Worm (Caenorhabditis elegans): ENCODE data around the gene C14F11.4.

The C14F11.4 gene

ce11 chrX:6239927-6240639 lies 7.2 kb upstream of the C14F11.4 start (continued):
- TF ChIP-seq R02D3.7 (tag; optimal IDR thresholded peaks at IDR 0.05) = no peak
- TF ChIP-seq elt-3 (tag; optimal IDR thresholded peaks at IDR 0.05) = no peak
- TF ChIP-seq nhr-6 (tag; optimal IDR thresholded peaks at IDR 0.05) = no peak
- no peak for TF ChIP-seq nhr-12 (tag; optimal IDR thresholded peaks at IDR 0.05)
- no peak for TF ChIP-seq fos-1 (tag; optimal IDR thresholded peaks at IDR 0.05)
- TF ChIP-seq mdl-1 (tag; optimal IDR thresholded peaks at IDR 0.05) = no peak
- no peak for TF ChIP-seq ztf-4 (tag; optimal IDR thresholded peaks at IDR 0.05)
- no peak for TF ChIP-seq snpc-4 (tag; optimal IDR thresholded peaks at IDR 0.05)
- no peak for TF ChIP-seq egl-27 (tag; optimal IDR thresholded peaks at IDR 0.05)
- no peak for TF ChIP-seq crh-2 (tag; optimal IDR thresholded peaks at IDR 0.05)
- no peak for TF ChIP-seq nhr-21 (tag; optimal IDR thresholded peaks at IDR 0.05)
- no peak for TF ChIP-seq nhr-11 (tag; optimal IDR thresholded peaks at IDR 0.05)
- peak; percentile 1 for TF ChIP-seq sem-4 (tag; optimal IDR thresholded peaks at IDR 0.05)

ce11 chrX:6238973-6239372 lies 6.1 kb upstream of the C14F11.4 start, which contains the start of gene rml-3:
Gene rml-3, minus strand, starts transcription at chrX:6239065.
- no peak for TF ChIP-seq Y55F3AM.14 (GFP tag; optimal IDR thresholded peaks at IDR 0.05)
- TF ChIP-seq nhr-6 (tag; optimal IDR thresholded peaks at IDR 0.05) = no peak
- TF ChIP-seq sma-9 (GFP tag; optimal IDR thresholded peaks at IDR 0.05) = peak; percentile 52
- TF ChIP-seq sma-9 (tag; optimal IDR thresholded peaks at IDR 0.05) = no peak
- TF ChIP-seq elt-1 (tag; optimal IDR thresholded peaks at IDR 0.05) = peak; percentile 91
- TF ChIP-seq dmd-4 (tag; optimal IDR thresholded peaks at IDR 0.05) = no peak
- TF ChIP-seq mbf-1 (tag; optimal IDR thresholded peaks at IDR 0.05) = no peak

- TF ChIP-seq gmeb-1 (tag; optimal IDR thresholded peaks at IDR 0.05) = no peak
- no peak for TF ChIP-seq ama-1 (optimal IDR thresholded peaks at IDR 0.05)
- no peak for TF ChIP-seq F13H6.1 (tag; optimal IDR thresholded peaks at IDR 0.05)
- TF ChIP-seq egl-27 (tag; optimal IDR thresholded peaks at IDR 0.05) = no peak
- TF ChIP-seq mbf-1 (tag; optimal IDR thresholded peaks at IDR 0.05) = no peak
- TF ChIP-seq ceh-16 (tag; optimal IDR thresholded peaks at IDR 0.05) = no peak
Observed at ce11 chrX:6235443-6235842, 2.6 kb upstream of the C14F11.4 start, which contains the start of gene hsp-43. Gene hsp-43, minus strand, starts transcription at chrX:6235543.

- TF ChIP-seq unc-39 (tag; optimal IDR thresholded peaks at IDR 0.05) (no peak), R02D3.7 (tag; optimal IDR thresholded peaks at IDR 0.05) (no peak), unc-62 (GFP tag; optimal IDR thresholded peaks at IDR 0.05) (no peak), zag-1 (tag; optimal IDR thresholded peaks at IDR 0.05) (no peak), C34F6.9 (tag; optimal IDR thresholded peaks at IDR 0.05) (no peak), sma-3 (GFP tag; optimal IDR thresholded peaks at IDR 0.05) (peak; percentile 27), mab-5 (tag; optimal IDR thresholded peaks at IDR 0.05) (no peak), nhr-129 (tag; optimal IDR thresholded peaks at IDR 0.05) (no peak)
Observed at ce11 chrX:6230669-6231068, 2.2 kb downstream of the C14F11.4 start, which contains the start of gene lite-1. Gene lite-1, minus strand, starts transcription at chrX:6230769.

- TF ChIP-seq sma-3 (GFP tag; optimal IDR thresholded peaks at IDR 0.05) = no peak
- no peak for TF ChIP-seq blmp-1 (tag; optimal IDR thresholded peaks at IDR 0.05; ENCODE audit: insufficient read depth)
- no peak for TF ChIP-seq lsy-2 (tag; optimal IDR thresholded peaks at IDR 0.05)
- peak; percentile 32 for TF ChIP-seq sma-9 (GFP tag; optimal IDR thresholded peaks at IDR 0.05)
- TF ChIP-seq sma-9 (tag; optimal IDR thresholded peaks at IDR 0.05) = no peak
- no peak for TF ChIP-seq ceh-16 (tag; optimal IDR thresholded peaks at IDR 0.05)
- no peak for TF ChIP-seq ceh-82 (tag; optimal IDR thresholded peaks at IDR 0.05)
- TF ChIP-seq ztf-1 (GFP tag; conservative IDR thresholded peaks at IDR 0.05) = no peak
- TF ChIP-seq R02D3.7 (tag; optimal IDR thresholded peaks at IDR 0.05) = no peak
Observed at ce11 chrX:6224841-6225240, 8.0 kb downstream of the C14F11.4 start.

DNA sequence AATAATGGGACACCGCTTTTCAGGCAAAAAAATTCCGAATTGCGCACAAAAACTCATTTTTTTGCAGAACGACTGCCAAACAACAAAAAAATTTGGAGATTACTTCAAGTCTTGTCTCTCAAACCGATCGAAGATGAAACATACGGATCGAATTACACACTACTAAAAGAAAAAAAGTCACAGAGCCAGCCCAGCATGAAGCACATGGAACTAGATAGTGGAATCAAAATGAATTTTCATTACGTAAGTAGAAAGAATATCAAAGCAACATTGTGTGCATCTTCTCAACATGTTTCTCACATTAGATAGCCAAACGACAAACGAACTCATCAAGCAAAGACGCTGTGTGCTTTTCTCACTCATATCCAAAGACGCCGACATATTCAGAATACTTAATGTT lies 11.8 kb downstream of the C14F11.4 start:
- no peak for TF ChIP-seq zag-1 (tag; optimal IDR thresholded peaks at IDR 0.05)
- no peak for TF ChIP-seq sma-3 (GFP tag; optimal IDR thresholded peaks at IDR 0.05)
- TF ChIP-seq crh-2 (tag; optimal IDR thresholded peaks at IDR 0.05) = no peak
- no peak for TF ChIP-seq lin-13 (GFP tag; optimal IDR thresholded peaks at IDR 0.05)
- no peak for TF ChIP-seq nhr-129 (tag; optimal IDR thresholded peaks at IDR 0.05)
- TF ChIP-seq mdl-1 (tag; optimal IDR thresholded peaks at IDR 0.05) = no peak
- TF ChIP-seq nhr-77 (tag; optimal IDR thresholded peaks at IDR 0.05) = no peak
- TF ChIP-seq lin-39 (tag; optimal IDR thresholded peaks at IDR 0.05) = no peak
- TF ChIP-seq C34F6.9 (tag; optimal IDR thresholded peaks at IDR 0.05) = no peak
- TF ChIP-seq ztf-1 (GFP tag; conservative IDR thresholded peaks at IDR 0.05) = no peak
- no peak for TF ChIP-seq unc-39 (tag; optimal IDR thresholded peaks at IDR 0.05)
- TF ChIP-seq nhr-6 (tag; optimal IDR thresholded peaks at IDR 0.05) = no peak
- TF ChIP-seq sma-9 (GFP tag; optimal IDR thresholded peaks at IDR 0.05) = no peak
- no peak for TF ChIP-seq sma-9 (tag; optimal IDR thresholded peaks at IDR 0.05)
- TF ChIP-seq Y55F3AM.14 (GFP tag; optimal IDR thresholded peaks at IDR 0.05) = no peak

Measured in whole organism, L2 larva.